Fruit fly (Drosophila melanogaster): ENCODE results near the gene noc.

noc gene

DNA sequence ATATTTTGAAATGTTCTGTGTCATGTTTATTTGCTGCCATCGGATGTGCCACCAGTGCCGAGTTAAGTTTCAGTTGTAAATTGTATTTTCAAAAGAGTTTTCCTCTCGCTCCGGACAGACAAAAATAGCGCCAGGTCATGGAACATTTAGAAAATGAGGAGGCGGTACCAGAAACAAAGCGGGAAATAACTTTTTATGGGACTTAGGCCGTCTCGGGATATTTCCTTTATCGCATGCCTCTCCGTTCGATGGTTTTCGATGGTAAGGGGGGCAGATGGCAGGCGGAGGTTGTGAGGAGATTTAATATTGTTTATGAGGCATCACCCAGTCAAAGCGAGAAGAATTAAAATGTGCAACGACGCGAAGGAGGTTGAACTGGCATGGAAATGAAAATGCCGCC is 45.8 kb upstream of the noc start (continued):
- TF ChIP-seq CG4820 (GFP tag; optimal IDR thresholded peaks at IDR 0.05) (no peak), CG10543 (GFP tag; optimal IDR thresholded peaks at IDR 0.05) (peak; percentile 25), CG17328 (GFP tag; IDR thresholded peaks at IDR 0.05) (no peak), Pdp1 (GFP tag; optimal IDR thresholded peaks at IDR 0.05) (no peak), crc (GFP tag; optimal IDR thresholded peaks at IDR 0.05) (no peak), CG15601 (tag; optimal IDR thresholded peaks at IDR 0.05) (no peak), CG3726 (GFP tag; IDR thresholded peaks at IDR 0.05) (no peak), CG8359 (GFP tag; optimal IDR thresholded peaks at IDR 0.05; ENCODE audit: borderline replicate concordance) (no peak), pum (GFP tag; optimal IDR thresholded peaks at IDR 0.05) (no peak), CG12744 (GFP tag; optimal IDR thresholded peaks at IDR 0.05) (no peak), CG7745 (tag; optimal IDR thresholded peaks at IDR 0.05) (peak; percentile 54), sisA (GFP tag; IDR thresholded peaks at IDR 0.05) (no peak), nerfin-1 (tag; optimal IDR thresholded peaks at IDR 0.05) (no peak), slbo (GFP tag; IDR thresholded peaks at IDR 0.05) (no peak), seq (GFP tag; IDR thresholded peaks at IDR 0.05) (0 out of 2 replicates have a peak, but pooled peaks have one; percentile 14), MESR4 (GFP tag; optimal IDR thresholded peaks at IDR 0.05) (no peak), Med (GFP tag) (peak; percentile 45), CG2120 (GFP tag; optimal IDR thresholded peaks at IDR 0.05) (no peak), cas (GFP tag; IDR thresholded peaks at IDR 0.05) (no peak), CG4328 (GFP tag; optimal IDR thresholded peaks at IDR 0.05) (peak; percentile 66), scrt (GFP tag; optimal IDR thresholded peaks at IDR 0.05) (no peak), Hmr (GFP tag; optimal IDR thresholded peaks at IDR 0.05) (no peak), Drgx (GFP tag; IDR thresholded peaks at IDR 0.05) (no peak), onecut (GFP tag; IDR thresholded peaks at IDR 0.05) (no peak), CG12071 (GFP tag; optimal IDR thresholded peaks at IDR 0.05) (no peak), Dfd (GFP tag; optimal IDR thresholded peaks at IDR 0.05) (no peak), CG15696 (tag; optimal IDR thresholded peaks at IDR 0.05) (no peak), maf-S (GFP tag; optimal IDR thresholded peaks at IDR 0.05) (no peak), peb (GFP tag; IDR thresholded peaks at IDR 0.05) (no peak), kni (GFP tag; optimal IDR thresholded peaks at IDR 0.05) (no peak), gcm (GFP tag; optimal IDR thresholded peaks at IDR 0.05) (no peak), sob (GFP tag; IDR thresholded peaks at IDR 0.05) (no peak), corto (GFP tag; optimal IDR thresholded peaks at IDR 0.05) (no peak), CG13287 (GFP tag; IDR thresholded peaks at IDR 0.05; ENCODE audit: partially characterized antibody) (no peak), BtbVII (GFP tag; optimal IDR thresholded peaks at IDR 0.05) (no peak), zfh2 (GFP tag; optimal IDR thresholded peaks at IDR 0.05) (no peak), cwo (GFP tag; optimal IDR thresholded peaks at IDR 0.05) (no peak), CG2199 (GFP tag; IDR thresholded peaks at IDR 0.05) (peak; percentile 54; the same call in 2 of the 3 replicates), D (optimal IDR thresholded peaks at IDR 0.05) (no peak), D (GFP tag; optimal IDR thresholded peaks at IDR 0.05) (no peak), Dek (tag; optimal IDR thresholded peaks at IDR 0.05) (no peak), lola (GFP tag; optimal IDR thresholded peaks at IDR 0.05) (no peak), CG7963 (GFP tag; IDR thresholded peaks at IDR 0.05; ENCODE audit: partially characterized antibody) (no peak), CG12769 (tag; optimal IDR thresholded peaks at IDR 0.05) (peak; percentile 75), CG8944 (GFP tag; optimal IDR thresholded peaks at IDR 0.05) (no peak), exex (tag; optimal IDR thresholded peaks at IDR 0.05) (no peak), org-1 (GFP tag; optimal IDR thresholded peaks at IDR 0.05) (no peak), unc-4 (GFP tag; IDR thresholded peaks at IDR 0.05; ENCODE audit: partially characterized antibody) (no peak), Side (GFP tag; optimal IDR thresholded peaks at IDR 0.05) (no peak)

Measured in whole organism, embryonic.